Worm (Caenorhabditis elegans) whole organism, L2 larva: ENCODE results near the gene bgnt-1.1.

ENCODE experiments used
- C34F6.9 ChIP-seq: fragments of 150-350 bp; optimal IDR thresholded peaks from 2 replicates; lab custom pipeline; 2014; ENCODE audit warnings: missing biosample characterization, missing genetic modification characterization
- F13H6.1 ChIP-seq: sonication (generic microtip); optimal IDR thresholded peaks from 2 replicates; lab custom pipeline; 2016; ENCODE audit warnings: missing genetic modification characterization, missing compliant biosample characterization
- R02D3.7 ChIP-seq: fragments of 150-350 bp; optimal IDR thresholded peaks from 2 replicates; lab custom pipeline; 2014; ENCODE audit warnings: missing biosample characterization, missing genetic modification characterization
- Y55F3AM.14 ChIP-seq: fragments of 200-800 bp; sonication (Bioruptor generic); optimal IDR thresholded peaks from 2 replicates; lab custom pipeline; 2018; ENCODE audit warnings: mild to moderate bottlenecking, missing genetic modification characterization, missing compliant biosample characterization
- ZK546.5 ChIP-seq: sonication (generic microtip); optimal IDR thresholded peaks from 2 replicates; lab custom pipeline; 2017; ENCODE audit warnings: missing biosample characterization, missing genetic modification characterization
- alr-1 ChIP-seq: fragments of 150-350 bp; optimal IDR thresholded peaks from 2 replicates; lab custom pipeline; 2014; ENCODE audit warnings: missing biosample characterization, missing genetic modification characterization
- aly-2 ChIP-seq: fragments of 150-350 bp; optimal IDR thresholded peaks from 2 replicates; lab custom pipeline; 2014; ENCODE audit warnings: missing biosample characterization, missing genetic modification characterization
- ama-1 ChIP-seq: fragments of 150-350 bp; optimal IDR thresholded peaks from 2 replicates; lab custom pipeline; 2018; ENCODE audit warnings: inconsistent platforms
- blmp-1 ChIP-seq: sonication (generic microtip); optimal IDR thresholded peaks from 2 replicates; lab custom pipeline; 2017; ENCODE audit warnings: missing genetic modification characterization, mild to moderate bottlenecking, missing compliant biosample characterization, antibody characterized with exemption, moderate library complexity; ENCODE audit not compliant: insufficient read depth
- ceh-16 ChIP-seq: fragments of 150-350 bp; optimal IDR thresholded peaks from 2 replicates; lab custom pipeline; 2014; ENCODE audit warnings: missing biosample characterization, missing genetic modification characterization
- ceh-82 ChIP-seq: fragments of 150-350 bp; optimal IDR thresholded peaks from 2 replicates; lab custom pipeline; 2014; ENCODE audit warnings: missing biosample characterization, missing genetic modification characterization
- crh-2 ChIP-seq: sonication (generic microtip); optimal IDR thresholded peaks from 2 replicates; lab custom pipeline; 2017; ENCODE audit warnings: missing biosample characterization, missing genetic modification characterization
- dmd-4 ChIP-seq: sonication (generic microtip); optimal IDR thresholded peaks from 2 replicates; lab custom pipeline; 2017; ENCODE audit warnings: missing biosample characterization, missing genetic modification characterization
- egl-27 ChIP-seq: sonication (generic microtip); optimal IDR thresholded peaks from 3 replicates; lab custom pipeline; 2017; ENCODE audit warnings: missing biosample characterization, missing genetic modification reagents, missing genetic modification characterization
- elt-1 ChIP-seq: fragments of 150-350 bp; optimal IDR thresholded peaks from 2 replicates; lab custom pipeline; 2014; ENCODE audit warnings: missing biosample characterization, missing genetic modification characterization
- elt-3 ChIP-seq: sonication (generic microtip); optimal IDR thresholded peaks from 2 replicates; lab custom pipeline; 2017; ENCODE audit warnings: missing biosample characterization, missing genetic modification characterization
- fos-1 ChIP-seq: fragments of 150-350 bp; optimal IDR thresholded peaks from 2 replicates; lab custom pipeline; 2014; ENCODE audit warnings: missing biosample characterization, missing genetic modification characterization
- gmeb-1 ChIP-seq: fragments of 150-350 bp; optimal IDR thresholded peaks from 2 replicates; lab custom pipeline; 2014; ENCODE audit warnings: missing biosample characterization, missing genetic modification characterization
- lin-11 ChIP-seq: fragments of 150-350 bp; sonication (generic microtip); optimal IDR thresholded peaks from 2 replicates; lab custom pipeline; 2014; ENCODE audit warnings: missing biosample characterization, missing genetic modification characterization, inconsistent platforms, mixed read lengths
- lin-13 ChIP-seq: fragments of 150-350 bp; optimal IDR thresholded peaks from 2 replicates; lab custom pipeline; 2014; ENCODE audit warnings: missing biosample characterization, missing genetic modification reagents, missing genetic modification characterization
- lsy-2 ChIP-seq, 2 experiments: fragments of 150-350 bp in 1 of 2; sonication (generic microtip) in 1 of 2; optimal IDR thresholded peaks; 2 replicates each; lab custom pipeline; 2014 to 2017; ENCODE audit warnings: missing biosample characterization in 2 of 2, missing genetic modification characterization in 2 of 2
- mab-5 ChIP-seq: fragments of 150-350 bp; optimal IDR thresholded peaks from 2 replicates; lab custom pipeline; 2014; ENCODE audit warnings: missing biosample characterization, missing genetic modification characterization
- mbf-1 ChIP-seq: sonication (generic microtip); optimal IDR thresholded peaks from 2 replicates; lab custom pipeline; 2017; ENCODE audit warnings: missing biosample characterization, missing genetic modification characterization
- mdl-1 ChIP-seq, 2 experiments: fragments of 150-350 bp in 1 of 2; sonication (generic microtip) in 1 of 2; optimal IDR thresholded peaks; 2 replicates each; lab custom pipeline; 2017; ENCODE audit warnings: missing biosample characterization in 2 of 2, missing genetic modification characterization in 2 of 2
- nhr-10 ChIP-seq: sonication (generic microtip); optimal IDR thresholded peaks from 2 replicates; lab custom pipeline; 2017; ENCODE audit warnings: missing biosample characterization, missing genetic modification characterization
- nhr-11 ChIP-seq: fragments of 150-350 bp; optimal IDR thresholded peaks from 2 replicates; lab custom pipeline; 2014; ENCODE audit warnings: missing biosample characterization, missing genetic modification characterization
- nhr-12 ChIP-seq: fragments of 150-350 bp; optimal IDR thresholded peaks from 2 replicates; lab custom pipeline; 2014; ENCODE audit warnings: missing biosample characterization, missing genetic modification characterization
- nhr-129 ChIP-seq: fragments of 150-350 bp; optimal IDR thresholded peaks from 2 replicates; lab custom pipeline; 2014; ENCODE audit warnings: missing biosample characterization, missing genetic modification characterization
- nhr-21 ChIP-seq: fragments of 150-350 bp; optimal IDR thresholded peaks from 2 replicates; lab custom pipeline; 2014; ENCODE audit warnings: missing biosample characterization, missing genetic modification characterization
- nhr-23 ChIP-seq: fragments of 150-350 bp; optimal IDR thresholded peaks from 2 replicates; lab custom pipeline; 2014; ENCODE audit warnings: missing biosample characterization, missing genetic modification reagents, missing genetic modification characterization
- nhr-237 ChIP-seq: fragments of 150-350 bp; optimal IDR thresholded peaks from 2 replicates; lab custom pipeline; 2014; ENCODE audit warnings: missing biosample characterization, missing genetic modification characterization
- nhr-25 ChIP-seq: fragments of 150-350 bp; sonication (generic microtip); optimal IDR thresholded peaks from 3 replicates; lab custom pipeline; 2014; ENCODE audit warnings: missing biosample characterization, missing genetic modification characterization
- nhr-6 ChIP-seq: fragments of 150-350 bp; optimal IDR thresholded peaks from 2 replicates; lab custom pipeline; 2014; ENCODE audit warnings: missing biosample characterization, missing genetic modification characterization
- nhr-77 ChIP-seq: fragments of 150-350 bp; optimal IDR thresholded peaks from 2 replicates; lab custom pipeline; 2014; ENCODE audit warnings: missing biosample characterization, missing genetic modification characterization
- peb-1 ChIP-seq: fragments of 150-350 bp; optimal IDR thresholded peaks from 2 replicates; lab custom pipeline; 2014; ENCODE audit warnings: missing biosample characterization, missing genetic modification characterization
- sem-4 ChIP-seq: fragments of 150-350 bp; optimal IDR thresholded peaks from 2 replicates; lab custom pipeline; 2014; ENCODE audit warnings: missing biosample characterization, missing genetic modification reagents, missing genetic modification characterization
- skn-1 ChIP-seq: sonication (generic microtip); optimal IDR thresholded peaks from 2 replicates; lab custom pipeline; 2017; ENCODE audit warnings: missing biosample characterization, missing genetic modification characterization
- sma-3 ChIP-seq: sonication (generic microtip); optimal IDR thresholded peaks from 2 replicates; lab custom pipeline; 2016; ENCODE audit warnings: missing genetic modification reagents, missing genetic modification characterization, missing compliant biosample characterization
- sma-9 ChIP-seq, 2 experiments: fragments of 150-350 bp in 1 of 2; sonication (generic microtip) in 1 of 2; optimal IDR thresholded peaks; 2 replicates each; lab custom pipeline; 2014 to 2016; ENCODE audit warnings: missing genetic modification characterization in 2 of 2, mild to moderate bottlenecking in 1 of 2, missing biosample characterization in 1 of 2, missing compliant biosample characterization in 1 of 2, missing genetic modification reagents in 1 of 2, moderate library complexity in 1 of 2
- unc-39 ChIP-seq: fragments of 150-350 bp; optimal IDR thresholded peaks from 2 replicates; lab custom pipeline; 2014; ENCODE audit warnings: missing biosample characterization, missing genetic modification characterization
- unc-55 ChIP-seq: fragments of 150-350 bp; sonication (generic microtip); optimal IDR thresholded peaks from 3 replicates; lab custom pipeline; 2014; ENCODE audit warnings: missing biosample characterization, missing genetic modification reagents, missing genetic modification characterization
- unc-62 ChIP-seq: fragments of 150-350 bp; optimal IDR thresholded peaks from 2 replicates; lab custom pipeline; 2014; ENCODE audit warnings: missing biosample characterization, missing genetic modification reagents, missing genetic modification characterization
- zag-1 ChIP-seq: fragments of 150-350 bp; optimal IDR thresholded peaks from 2 replicates; lab custom pipeline; 2014; ENCODE audit warnings: missing biosample characterization, missing genetic modification characterization
- ztf-1 ChIP-seq: fragments of 200-800 bp; sonication (Bioruptor generic); conservative IDR thresholded peaks from 2 replicates; pipeline ENCODE4 v1.3.6; 2022; ENCODE audit warnings: missing genetic modification characterization, missing compliant biosample characterization
- ztf-11 ChIP-seq: sonication (generic microtip); optimal IDR thresholded peaks from 2 replicates; lab custom pipeline; 2017; ENCODE audit warnings: missing biosample characterization, missing genetic modification characterization
- ztf-4 ChIP-seq: fragments of 150-350 bp; optimal IDR thresholded peaks from 2 replicates; lab custom pipeline; 2014; ENCODE audit warnings: missing biosample characterization, missing genetic modification characterization

Gene bgnt-1.1

ce11 chrIV:10489409-10489808, 16.8 kb downstream of the bgnt-1.1 start:
- no peak for TF ChIP-seq ztf-1 (GFP tag; lab: Robert Waterston, UW)
- no peak for TF ChIP-seq nhr-129 (tag; lab: Kevin White, UChicago)
- no peak for TF ChIP-seq unc-55 (GFP tag; lab: Kevin White, UChicago)
- no peak for TF ChIP-seq nhr-21
- TF ChIP-seq mbf-1 (tag; lab: Kevin White, UChicago), result no peak
- TF ChIP-seq, all 48 proteins: peak for 0

- no peak for TF ChIP-seq ZK546.5 (tag; lab: Kevin White, UChicago)
- no peak for TF ChIP-seq R02D3.7 (tag; lab: Kevin White, UChicago)
- TF ChIP-seq fos-1 (tag; lab: Kevin White, UChicago), result no peak
- no peak for TF ChIP-seq ama-1 (lab: Kevin White, UChicago)
- no peak for TF ChIP-seq sem-4 (tag; lab: Kevin White, UChicago)
- TF ChIP-seq aly-2 (tag; lab: Kevin White, UChicago), result no peak
- no peak for TF ChIP-seq ztf-11
Measured at ce11 chrIV:10498401-10498800, 25.8 kb downstream of the bgnt-1.1 start.

ce11 chrIV:10499948-10500356, 27.4 kb downstream of the bgnt-1.1 start:
- peak in 1 of 2 experiments; percentile 38 for TF ChIP-seq mdl-1 (tag; optimal IDR thresholded peaks at IDR 0.05; lab: Kevin White, UChicago)
- TF ChIP-seq C34F6.9 (tag; lab: Kevin White, UChicago), result peak; percentile 82
- peak; percentile 51 for TF ChIP-seq sma-9 (GFP tag; optimal IDR thresholded peaks at IDR 0.05; lab: Kevin White, UChicago)
- no peak for TF ChIP-seq sma-9 (tag; optimal IDR thresholded peaks at IDR 0.05; lab: Kevin White, UChicago)
- TF ChIP-seq crh-2 (tag; lab: Kevin White, UChicago), result peak; percentile 38
- TF ChIP-seq zag-1 (tag; lab: Kevin White, UChicago), result peak; percentile 81
- no peak for TF ChIP-seq mab-5 (tag; lab: Kevin White, UChicago)
- no peak for TF ChIP-seq ceh-16 (tag; lab: Kevin White, UChicago)
- TF ChIP-seq elt-3, result no peak
- no peak for TF ChIP-seq sma-3 (GFP tag; lab: Kevin White, UChicago)
- TF ChIP-seq unc-55 (GFP tag; lab: Kevin White, UChicago), result peak; percentile 94
- peak; percentile 38 for TF ChIP-seq lin-13
- TF ChIP-seq nhr-237 (tag; lab: Kevin White, UChicago), result no peak
- TF ChIP-seq nhr-21, result peak; percentile 19
- TF ChIP-seq nhr-25 (tag; lab: Kevin White, UChicago), result no peak
- peak; percentile 19 for TF ChIP-seq Y55F3AM.14 (GFP tag; lab: Kevin White, UChicago)
- TF ChIP-seq ama-1 (lab: Kevin White, UChicago), result no peak
- TF ChIP-seq nhr-77, result no peak
- TF ChIP-seq egl-27, result peak; percentile 8
- TF ChIP-seq unc-39 (tag; lab: Kevin White, UChicago), result peak; percentile 48
- TF ChIP-seq gmeb-1 (tag; lab: Kevin White, UChicago), result no peak
- TF ChIP-seq nhr-6 (tag; lab: Kevin White, UChicago), result no peak
- peak; percentile 49 for TF ChIP-seq fos-1 (tag; lab: Kevin White, UChicago)
- TF ChIP-seq ceh-82 (tag; lab: Kevin White, UChicago), result no peak
- TF ChIP-seq lin-11, result peak; percentile 58
- peak in 1 of 2 experiments; percentile 64 for TF ChIP-seq lsy-2 (tag; optimal IDR thresholded peaks at IDR 0.05; lab: Kevin White, UChicago)
- no peak for TF ChIP-seq dmd-4
- no peak for TF ChIP-seq nhr-23
- no peak for TF ChIP-seq elt-1
- TF ChIP-seq ztf-11, result no peak
- no peak for TF ChIP-seq nhr-10 (tag; lab: Kevin White, UChicago)
- TF ChIP-seq ZK546.5 (tag; lab: Kevin White, UChicago), result no peak
- TF ChIP-seq blmp-1 (tag; lab: Kevin White, UChicago), result no peak
- no peak for TF ChIP-seq alr-1 (tag; lab: Kevin White, UChicago)
- TF ChIP-seq ztf-1 (GFP tag; lab: Robert Waterston, UW), result no peak
- peak; percentile 55 for TF ChIP-seq nhr-129 (tag; lab: Kevin White, UChicago)
- TF ChIP-seq peb-1 (tag; lab: Kevin White, UChicago), result no peak
- no peak for TF ChIP-seq R02D3.7 (tag; lab: Kevin White, UChicago)
- TF ChIP-seq F13H6.1 (tag; lab: Kevin White, UChicago), result peak; percentile 76
- no peak for TF ChIP-seq mbf-1 (tag; lab: Kevin White, UChicago)
- no peak for TF ChIP-seq unc-62 (GFP tag; lab: Kevin White, UChicago)
- peak; percentile 31 for TF ChIP-seq sem-4 (tag; lab: Kevin White, UChicago)
- peak; percentile 54 for TF ChIP-seq ztf-4
- TF ChIP-seq nhr-12 (tag; lab: Kevin White, UChicago), result no peak
- TF ChIP-seq skn-1, result no peak
- TF ChIP-seq nhr-11 (tag; lab: Kevin White, UChicago), result no peak
- no peak for TF ChIP-seq aly-2 (tag; lab: Kevin White, UChicago)
